Fruit fly (Drosophila melanogaster) whole organism, adult: ENCODE results near the gene lmgB.

Experiments
- CG11617 ChIP-seq: fragments of 200-800 bp; sonication (Bioruptor generic); optimal IDR thresholded peaks from 2 replicates; lab custom pipeline; 2017; ENCODE audit warnings: mild to moderate bottlenecking, missing biosample characterization, missing genetic modification reagents, missing genetic modification characterization
- CG12768 ChIP-seq: fragments of 200-800 bp; sonication (Bioruptor generic); optimal IDR thresholded peaks from 2 replicates; lab custom pipeline; 2017; ENCODE audit warnings: missing biosample characterization, missing genetic modification characterization, mild to moderate bottlenecking, moderate library complexity, missing genetic modification reagents
- CG14711 ChIP-seq: fragments of 200-800 bp; sonication (Bioruptor generic); optimal IDR thresholded peaks from 2 replicates; lab custom pipeline; 2018; ENCODE audit warnings: missing biosample characterization, mild to moderate bottlenecking, missing genetic modification characterization, moderate library complexity
- CG1620 ChIP-seq: fragments of 200-800 bp; sonication (Bioruptor generic); optimal IDR thresholded peaks from 2 replicates; lab custom pipeline; 2016; ENCODE audit warnings: missing biosample characterization, missing genetic modification characterization
- CG33017 ChIP-seq: fragments of 200-800 bp; sonication (Bioruptor generic); optimal IDR thresholded peaks from 2 replicates; lab custom pipeline; 2018; ENCODE audit warnings: missing biosample characterization, mild to moderate bottlenecking, missing genetic modification characterization, moderate library complexity
- CG5204 ChIP-seq: fragments of 200-800 bp; sonication (Bioruptor generic); optimal IDR thresholded peaks from 2 replicates; lab custom pipeline; 2016; ENCODE audit warnings: missing biosample characterization, missing genetic modification characterization
- CG7045 ChIP-seq: fragments of 200-800 bp; sonication (Bioruptor generic); optimal IDR thresholded peaks from 2 replicates; lab custom pipeline; 2017; ENCODE audit warnings: missing biosample characterization, mild to moderate bottlenecking, missing genetic modification characterization
- CG7101 ChIP-seq: fragments of 200-800 bp; sonication (Bioruptor generic); optimal IDR thresholded peaks from 2 replicates; lab custom pipeline; 2018; ENCODE audit warnings: missing biosample characterization, mild to moderate bottlenecking, missing genetic modification characterization, moderate library complexity
- Clk ChIP-seq: fragments of 200-800 bp; sonication (Bioruptor generic); optimal IDR thresholded peaks from 2 replicates; lab custom pipeline; 2017; ENCODE audit warnings: missing biosample characterization, missing genetic modification characterization
- Crg-1 ChIP-seq: fragments of 200-800 bp; sonication (Bioruptor generic); optimal IDR thresholded peaks from 2 replicates; lab custom pipeline; 2016; ENCODE audit warnings: missing biosample characterization, missing genetic modification characterization
- Hr96 ChIP-seq: fragments of 200-800 bp; sonication (Bioruptor generic); optimal IDR thresholded peaks from 2 replicates; lab custom pipeline; 2016; ENCODE audit warnings: missing biosample characterization, missing genetic modification characterization
- Mnt ChIP-seq: fragments of 200-800 bp; sonication (Bioruptor generic); optimal IDR thresholded peaks from 2 replicates; lab custom pipeline; 2016; ENCODE audit warnings: missing biosample characterization, mild to moderate bottlenecking, missing genetic modification characterization
- bab1 ChIP-seq: fragments of 200-800 bp; sonication (Bioruptor generic); optimal IDR thresholded peaks from 3 replicates; lab custom pipeline; 2019; ENCODE audit warnings: missing biosample characterization, mild to moderate bottlenecking, missing genetic modification characterization, moderate library complexity
- cic ChIP-seq: fragments of 200-800 bp; sonication (Bioruptor generic); optimal IDR thresholded peaks from 2 replicates; lab custom pipeline; 2017; ENCODE audit warnings: missing biosample characterization, mild to moderate bottlenecking, missing genetic modification characterization, moderate library complexity
- cnc ChIP-seq, 2 experiments: fragments of >200 bp; optimal IDR thresholded peaks; 2 replicates each; lab custom pipeline; 2017
- kay ChIP-seq: fragments of 200-800 bp; sonication (Bioruptor generic); peaks from one replicate; lab custom pipeline; 2016; ENCODE audit warnings: missing biosample characterization, missing genetic modification characterization, borderline replicate concordance
- ovo ChIP-seq: fragments of 200-800 bp; sonication (Bioruptor generic); optimal IDR thresholded peaks from 2 replicates; lab custom pipeline; 2016; ENCODE audit warnings: missing biosample characterization, missing genetic modification characterization
- pad ChIP-seq: fragments of 200-800 bp; sonication (Bioruptor generic); optimal IDR thresholded peaks from 3 replicates; lab custom pipeline; 2017; ENCODE audit warnings: missing biosample characterization, missing genetic modification characterization, mild to moderate bottlenecking, moderate library complexity, missing genetic modification reagents
- tj ChIP-seq: fragments of 200-800 bp; sonication (Bioruptor generic); optimal IDR thresholded peaks from 3 replicates; lab custom pipeline; 2017; ENCODE audit warnings: missing biosample characterization, mild to moderate bottlenecking, missing genetic modification characterization, moderate library complexity
- toe ChIP-seq: fragments of 200-800 bp; sonication (Bioruptor generic); optimal IDR thresholded peaks from 2 replicates; lab custom pipeline; 2016; ENCODE audit warnings: missing biosample characterization, missing genetic modification characterization

Gene lmgB

dm6 chr2L:8481623-8482424, 46.6 kb downstream of the lmgB start, which contains the start of gene CG43796:
Gene CG43796 (plus strand): TSS chr2L:8482374.
- no peak for TF ChIP-seq cnc (optimal IDR thresholded peaks at IDR 0.05; lab: Kevin White, UChicago)
- no peak for TF ChIP-seq CG1620
- TF ChIP-seq bab1 (GFP tag; lab: Kevin White, UChicago), result peak; percentile 32

- no peak for TF ChIP-seq Clk
- TF ChIP-seq kay (GFP tag; lab: Kevin White, UChicago), result peak; percentile 17
- TF ChIP-seq CG33017 (tag; lab: Kevin White, UChicago), result no peak
- no peak for TF ChIP-seq CG5204 (GFP tag; lab: Kevin White, UChicago)
- no peak for TF ChIP-seq CG7045 (GFP tag; lab: Kevin White, UChicago)
These were observed 47.6 kb downstream of the lmgB start for dm6 chr2L:8480825-8481224.

- no peak for TF ChIP-seq CG14711
- TF ChIP-seq Crg-1 (GFP tag; lab: Kevin White, UChicago), result no peak
- no peak for TF ChIP-seq cic (GFP tag; lab: Kevin White, UChicago)
- TF ChIP-seq pad (GFP tag; lab: Kevin White, UChicago), result no peak
- no peak for TF ChIP-seq CG11617
- TF ChIP-seq CG1620, result no peak
- TF ChIP-seq CG33017 (tag; lab: Kevin White, UChicago), result no peak
- no peak for TF ChIP-seq CG7101 (tag; lab: Kevin White, UChicago)
- TF ChIP-seq CG12768 (GFP tag; lab: Kevin White, UChicago), result no peak
These were observed 49.3 kb downstream of the lmgB start for dm6 chr2L:8478911-8479706.

dm6 chr2L:8478379-8478778, 50.0 kb downstream of the lmgB start:
- no peak for TF ChIP-seq CG1620
- no peak for TF ChIP-seq CG14711
- no peak for TF ChIP-seq CG33017 (tag; lab: Kevin White, UChicago)
- no peak for TF ChIP-seq CG7101 (tag; lab: Kevin White, UChicago)
- no peak for TF ChIP-seq CG11617
- TF ChIP-seq cic (GFP tag; lab: Kevin White, UChicago), result no peak
- TF ChIP-seq bab1 (GFP tag; lab: Kevin White, UChicago), result no peak

dm6 chr2L:8477971-8478370, 50.4 kb downstream of the lmgB start:
- TF ChIP-seq CG7045 (GFP tag; lab: Kevin White, UChicago) (no peak), bab1 (GFP tag; lab: Kevin White, UChicago) (no peak), CG12768 (GFP tag; lab: Kevin White, UChicago) (no peak), pad (GFP tag; lab: Kevin White, UChicago) (no peak), toe (GFP tag; lab: Kevin White, UChicago) (no peak), CG14711 (no peak), CG33017 (tag; lab: Kevin White, UChicago) (no peak), cnc (optimal IDR thresholded peaks at IDR 0.05; lab: Kevin White, UChicago) (no peak), ovo (GFP tag; lab: Kevin White, UChicago) (no peak), Hr96 (no peak), Clk (no peak), CG7101 (tag; lab: Kevin White, UChicago) (no peak), CG1620 (no peak), Mnt (GFP tag; lab: Kevin White, UChicago) (no peak), CG5204 (GFP tag; lab: Kevin White, UChicago) (no peak), CG11617 (no peak), cic (GFP tag; lab: Kevin White, UChicago) (no peak), Crg-1 (GFP tag; lab: Kevin White, UChicago) (no peak), kay (GFP tag; lab: Kevin White, UChicago) (no peak), tj (no peak)

dm6 chr2L:8477049-8477448, 51.4 kb downstream of the lmgB start, which contains the start of gene CheA29a:
Gene CheA29a (plus strand): TSS chr2L:8477349.
- no peak for TF ChIP-seq Hr96
- TF ChIP-seq CG14711, result no peak
- TF ChIP-seq bab1 (GFP tag; lab: Kevin White, UChicago), result no peak
- TF ChIP-seq CG5204 (GFP tag; lab: Kevin White, UChicago), result no peak
- TF ChIP-seq kay (GFP tag; lab: Kevin White, UChicago), result no peak
- no peak for TF ChIP-seq CG11617
- TF ChIP-seq pad (GFP tag; lab: Kevin White, UChicago), result no peak
- no peak for TF ChIP-seq CG7101 (tag; lab: Kevin White, UChicago)
- no peak for TF ChIP-seq CG1620
- no peak for TF ChIP-seq CG12768 (GFP tag; lab: Kevin White, UChicago)
- no peak for TF ChIP-seq cnc (optimal IDR thresholded peaks at IDR 0.05; lab: Kevin White, UChicago)
- no peak for TF ChIP-seq Crg-1 (GFP tag; lab: Kevin White, UChicago)
- no peak for TF ChIP-seq CG7045 (GFP tag; lab: Kevin White, UChicago)
- TF ChIP-seq toe (GFP tag; lab: Kevin White, UChicago), result no peak
- no peak for TF ChIP-seq Mnt (GFP tag; lab: Kevin White, UChicago)
- no peak for TF ChIP-seq Clk
- TF ChIP-seq cic (GFP tag; lab: Kevin White, UChicago), result no peak
- TF ChIP-seq CG33017 (tag; lab: Kevin White, UChicago), result no peak
- no peak for TF ChIP-seq ovo (GFP tag; lab: Kevin White, UChicago)
- TF ChIP-seq tj, result no peak
